Fruit fly (Drosophila melanogaster): ENCODE results near the gene Tcs5.

Gene Tcs5

DNA sequence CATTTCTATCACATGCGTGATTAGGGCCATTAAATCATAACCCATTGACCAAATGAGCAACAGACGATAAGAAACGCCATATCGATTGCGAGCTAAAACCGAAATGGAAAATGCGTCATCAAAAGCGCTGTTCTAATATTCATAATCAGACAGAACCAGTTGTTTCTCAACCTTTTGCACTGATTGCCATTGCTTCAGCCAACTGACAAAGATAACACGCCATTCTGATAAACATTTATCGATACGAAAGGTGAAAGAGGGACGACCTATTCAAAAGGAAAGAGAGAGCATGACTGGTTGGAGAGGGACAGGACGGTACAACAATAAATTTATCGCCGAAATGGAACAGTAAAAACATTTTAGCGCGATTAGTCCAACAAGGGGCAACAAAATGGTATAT, 37.6 kb upstream of the Tcs5 start (continued):
- no peak for TF ChIP-seq ap (GFP tag; IDR thresholded peaks at IDR 0.05)
- peak; percentile 62 for TF ChIP-seq grn (GFP tag; optimal IDR thresholded peaks at IDR 0.05)
- TF ChIP-seq Asciz (GFP tag; optimal IDR thresholded peaks at IDR 0.05): no peak
- TF ChIP-seq exex (tag; optimal IDR thresholded peaks at IDR 0.05): peak; percentile 88
- TF ChIP-seq ERR (GFP tag; optimal IDR thresholded peaks at IDR 0.05): no peak
- TF ChIP-seq lola (GFP tag; optimal IDR thresholded peaks at IDR 0.05): no peak
- peak; percentile 72 for TF ChIP-seq Ets65A (GFP tag)
- TF ChIP-seq sr (GFP tag; IDR thresholded peaks at IDR 0.05): no peak
- peak in 1 of 2 experiments; percentile 60 for TF ChIP-seq Hr78 (GFP tag; optimal IDR thresholded peaks at IDR 0.05)
- peak; percentile 63 for TF ChIP-seq sug (tag; optimal IDR thresholded peaks at IDR 0.05)
- no peak for TF ChIP-seq CG12071 (GFP tag; optimal IDR thresholded peaks at IDR 0.05)
- no peak for TF ChIP-seq CG3726 (GFP tag; IDR thresholded peaks at IDR 0.05)
- TF ChIP-seq lab (GFP tag; optimal IDR thresholded peaks at IDR 0.05): peak; percentile 59
- peak; percentile 27 for TF ChIP-seq caup (GFP tag; optimal IDR thresholded peaks at IDR 0.05; ENCODE audit: severe bottlenecking)

- TF ChIP-seq CG3838 (GFP tag; optimal IDR thresholded peaks at IDR 0.05) (no peak), Med (GFP tag) (peak; percentile 64), CG34422 (GFP tag; IDR thresholded peaks at IDR 0.05) (no peak)
Observed at dm6 chr3L:5176071-5176470, 36.9 kb upstream of the Tcs5 start.

DNA sequence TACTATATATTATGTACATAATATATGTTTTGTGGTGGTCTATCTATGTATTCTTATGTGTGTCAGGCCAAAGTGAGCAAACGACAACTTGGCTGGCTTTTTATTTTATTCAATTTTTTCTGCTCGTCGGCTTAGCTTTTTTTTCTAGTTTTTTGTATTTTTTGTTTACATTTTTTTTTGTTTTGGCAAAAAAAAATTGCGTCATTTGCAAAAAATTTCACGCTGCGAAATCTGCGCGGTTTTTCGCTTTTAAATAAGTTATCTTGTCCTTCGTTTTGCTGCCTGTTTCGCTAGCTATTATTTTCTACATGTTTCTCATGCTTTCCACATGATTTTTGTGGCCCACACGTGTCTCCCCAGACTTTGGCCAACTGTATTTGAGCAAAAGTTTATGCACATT, 33.3 kb upstream of the Tcs5 start:
- TF ChIP-seq scrt (GFP tag; optimal IDR thresholded peaks at IDR 0.05): no peak
- no peak for TF ChIP-seq stwl (tag; optimal IDR thresholded peaks at IDR 0.05)
- TF ChIP-seq usp (GFP tag; optimal IDR thresholded peaks at IDR 0.05): no peak
- TF ChIP-seq ato (GFP tag; IDR thresholded peaks at IDR 0.05; ENCODE audit: partially characterized antibody): no peak
- peak; percentile 23 for TF ChIP-seq Ets65A (GFP tag)
- TF ChIP-seq slp2 (GFP tag; optimal IDR thresholded peaks at IDR 0.05): no peak
- no peak for TF ChIP-seq CG4282 (GFP tag; optimal IDR thresholded peaks at IDR 0.05)
- TF ChIP-seq dmrt99B (tag; optimal IDR thresholded peaks at IDR 0.05): no peak
- TF ChIP-seq CG7372 (GFP tag; IDR thresholded peaks at IDR 0.05): no peak

- peak; percentile 56 for TF ChIP-seq Oli (tag; optimal IDR thresholded peaks at IDR 0.05)
- peak; percentile 70 for TF ChIP-seq gce (GFP tag; IDR thresholded peaks at IDR 0.05)
- no peak for TF ChIP-seq gfzf (GFP tag; optimal IDR thresholded peaks at IDR 0.05)
- TF ChIP-seq NFAT (GFP tag; IDR thresholded peaks at IDR 0.05): no peak; the same call in 1 of the 2 replicates
- no peak for TF ChIP-seq Max (GFP tag; optimal IDR thresholded peaks at IDR 0.05)
- TF ChIP-seq gem (tag; optimal IDR thresholded peaks at IDR 0.05): no peak
- TF ChIP-seq jumu (GFP tag; optimal IDR thresholded peaks at IDR 0.05): peak; percentile 68
- peak; percentile 69 to 79 for TF ChIP-seq dpn (GFP tag; optimal IDR thresholded peaks at IDR 0.05)
- peak; percentile 68 for TF ChIP-seq Gug (GFP tag; IDR thresholded peaks at IDR 0.05)
- no peak for TF ChIP-seq nau (GFP tag; optimal IDR thresholded peaks at IDR 0.05)
- peak; percentile 74; the same call in 1 of the 2 replicates for TF ChIP-seq rib (GFP tag; IDR thresholded peaks at IDR 0.05)
- peak; percentile 80 for TF ChIP-seq ind (GFP tag; optimal IDR thresholded peaks at IDR 0.05)
- peak; percentile 45 for TF ChIP-seq Ravus (GFP tag; IDR thresholded peaks at IDR 0.05)
- peak; percentile 78; the same call in 1 of the 2 replicates for TF ChIP-seq Taf1 (GFP tag; IDR thresholded peaks at IDR 0.05)
- TF ChIP-seq Xbp1 (GFP tag; optimal IDR thresholded peaks at IDR 0.05): peak; percentile 82
- TF ChIP-seq bcd (GFP tag; optimal IDR thresholded peaks at IDR 0.05): peak; percentile 73
- TF ChIP-seq stc (GFP tag; IDR thresholded peaks at IDR 0.05): peak; percentile 85
- TF ChIP-seq Dfd (GFP tag; optimal IDR thresholded peaks at IDR 0.05): no peak
- no peak for TF ChIP-seq D (optimal IDR thresholded peaks at IDR 0.05)
- peak; percentile 46 for TF ChIP-seq D (GFP tag; optimal IDR thresholded peaks at IDR 0.05)
- TF ChIP-seq D19B (GFP tag; optimal IDR thresholded peaks at IDR 0.05): peak; percentile 51
- TF ChIP-seq Lhr (GFP tag; optimal IDR thresholded peaks at IDR 0.05): peak; percentile 6
Observed at dm6 chr3L:5154917-5155613, 15.9 kb upstream of the Tcs5 start.

Data from whole organism, embryonic.